Fruit fly (Drosophila melanogaster): ENCODE results near the gene CG13625.

The CG13625 gene

DNA sequence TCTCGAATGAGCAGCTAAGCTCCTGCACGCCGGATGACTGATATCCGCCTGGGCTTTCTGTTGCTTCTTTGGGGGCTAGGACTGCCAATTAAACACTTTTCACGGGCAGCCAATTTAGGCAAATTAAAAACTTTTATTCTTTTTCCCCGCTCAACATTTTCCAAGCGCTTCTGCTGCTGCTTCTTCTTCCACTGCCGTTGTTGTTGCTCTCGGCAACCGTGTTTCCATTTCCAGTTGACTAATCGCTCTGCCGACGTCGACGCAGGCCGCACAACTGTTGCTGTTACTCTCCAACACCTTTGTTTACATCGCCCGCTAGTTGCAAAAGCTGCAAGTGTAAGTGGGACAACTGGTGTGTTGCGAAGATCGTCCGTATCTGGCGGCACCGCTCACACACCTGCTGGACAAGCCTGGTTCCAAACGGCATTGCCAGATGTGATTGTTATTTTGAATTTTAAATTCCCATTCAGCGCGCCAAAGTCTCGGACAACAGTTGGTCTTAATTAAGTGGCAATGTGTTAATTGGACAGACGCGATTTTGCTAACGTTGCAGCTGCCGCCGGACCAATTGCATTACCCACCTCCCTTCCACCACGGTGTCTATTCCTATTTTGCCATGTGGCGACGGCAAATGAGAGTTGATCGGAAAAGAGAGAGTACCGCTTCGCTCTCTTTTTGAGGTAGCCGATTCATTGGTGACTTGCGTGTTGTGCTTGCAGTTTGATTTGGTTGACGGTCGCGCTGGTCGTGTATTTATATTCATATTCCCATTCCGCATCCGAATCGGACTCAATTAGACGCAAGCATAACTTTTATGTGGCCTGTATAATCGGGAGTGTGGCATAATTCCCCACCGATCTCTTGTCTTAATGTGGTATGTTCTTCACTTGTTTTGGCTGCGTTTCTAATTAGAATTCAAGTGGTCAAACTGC is 45.2 kb upstream of the CG13625 start, which contains the start of gene Wsck (continued):
- TF ChIP-seq Lhr (GFP tag; optimal IDR thresholded peaks at IDR 0.05), result no peak
- no peak for TF ChIP-seq Nf-YC (tag; optimal IDR thresholded peaks at IDR 0.05)
- no peak for TF ChIP-seq Fer3 (tag; optimal IDR thresholded peaks at IDR 0.05)
- TF ChIP-seq lab (GFP tag; optimal IDR thresholded peaks at IDR 0.05), result no peak
- peak; percentile 21 for TF ChIP-seq ac (GFP tag; optimal IDR thresholded peaks at IDR 0.05)
- TF ChIP-seq nerfin-1 (tag; optimal IDR thresholded peaks at IDR 0.05), result no peak
- TF ChIP-seq CG2889 (GFP tag; IDR thresholded peaks at IDR 0.05), result no peak
- TF ChIP-seq peb (GFP tag; IDR thresholded peaks at IDR 0.05), result no peak
- TF ChIP-seq CG14667 (GFP tag; IDR thresholded peaks at IDR 0.05), result no peak
- TF ChIP-seq chif (GFP tag; optimal IDR thresholded peaks at IDR 0.05), result no peak
- TF ChIP-seq CG8944 (GFP tag; optimal IDR thresholded peaks at IDR 0.05), result no peak
- TF ChIP-seq klu (GFP tag; IDR thresholded peaks at IDR 0.05), result no peak
- TF ChIP-seq gsb-n (tag; optimal IDR thresholded peaks at IDR 0.05), result no peak
- TF ChIP-seq pzg (GFP tag; optimal IDR thresholded peaks at IDR 0.05), result peak; percentile 45
- TF ChIP-seq prd (optimal IDR thresholded peaks at IDR 0.05), result no peak
- no peak for TF ChIP-seq prd (GFP tag; IDR thresholded peaks at IDR 0.05)
- peak; percentile 38 for TF ChIP-seq caup (GFP tag; optimal IDR thresholded peaks at IDR 0.05; ENCODE audit: severe bottlenecking)
- 0 out of 2 replicates have a peak, but pooled peaks have one; percentile 9 for TF ChIP-seq NFAT (GFP tag; IDR thresholded peaks at IDR 0.05)
- TF ChIP-seq Dll (GFP tag; IDR thresholded peaks at IDR 0.05; ENCODE audit: partially characterized antibody), result 0 out of 4 replicates have a peak, but pooled peaks have one; percentile 28
- peak; percentile 40 for TF ChIP-seq CG2116 (GFP tag; optimal IDR thresholded peaks at IDR 0.05)
- TF ChIP-seq CG4424 (GFP tag; optimal IDR thresholded peaks at IDR 0.05), result no peak
- no peak for TF ChIP-seq jing (GFP tag; optimal IDR thresholded peaks at IDR 0.05)
- no peak for TF ChIP-seq NK7.1 (GFP tag; optimal IDR thresholded peaks at IDR 0.05)
- TF ChIP-seq dati (GFP tag; IDR thresholded peaks at IDR 0.05), result no peak
- TF ChIP-seq gsb (GFP tag; IDR thresholded peaks at IDR 0.05), result no peak
- no peak for TF ChIP-seq repo (GFP tag; optimal IDR thresholded peaks at IDR 0.05)
- no peak for TF ChIP-seq CG1792 (GFP tag; optimal IDR thresholded peaks at IDR 0.05)
- TF ChIP-seq CG13287 (GFP tag; IDR thresholded peaks at IDR 0.05; ENCODE audit: partially characterized antibody), result peak; percentile 36; the same call in 1 of the 2 replicates
- TF ChIP-seq toy (GFP tag; IDR thresholded peaks at IDR 0.05), result no peak
- TF ChIP-seq her (GFP tag; optimal IDR thresholded peaks at IDR 0.05), result peak; percentile 33
- peak; percentile 74 for TF ChIP-seq CHES-1-like (GFP tag; optimal IDR thresholded peaks at IDR 0.05)
- TF ChIP-seq Stat92E (GFP tag; optimal IDR thresholded peaks at IDR 0.05), result peak in 1 of 3 experiments; percentile 65
- TF ChIP-seq Hr51 (GFP tag; optimal IDR thresholded peaks at IDR 0.05), result no peak
- no peak for TF ChIP-seq CG3995 (GFP tag; optimal IDR thresholded peaks at IDR 0.05)
- TF ChIP-seq danr (GFP tag; IDR thresholded peaks at IDR 0.05), result no peak
- TF ChIP-seq CG10321 (GFP tag; IDR thresholded peaks at IDR 0.05), result peak; percentile 99
- TF ChIP-seq trh (GFP tag; optimal IDR thresholded peaks at IDR 0.05), result no peak
- TF ChIP-seq phol (tag; optimal IDR thresholded peaks at IDR 0.05), result no peak
- no peak for TF ChIP-seq CG3726 (GFP tag; IDR thresholded peaks at IDR 0.05)
- no peak for TF ChIP-seq CG32532 (GFP tag; IDR thresholded peaks at IDR 0.05)
- TF ChIP-seq Abd-B (GFP tag; optimal IDR thresholded peaks at IDR 0.05), result no peak
- TF ChIP-seq Bgb (GFP tag; IDR thresholded peaks at IDR 0.05; ENCODE audit: partially characterized antibody), result no peak; the same call in 1 of the 2 replicates
- peak; percentile 90 for TF ChIP-seq CG4360 (GFP tag; IDR thresholded peaks at IDR 0.05)
- TF ChIP-seq maf-S (GFP tag; optimal IDR thresholded peaks at IDR 0.05), result no peak
- TF ChIP-seq CG8924 (tag; optimal IDR thresholded peaks at IDR 0.05), result peak; percentile 30
- TF ChIP-seq Bteb2 (GFP tag; optimal IDR thresholded peaks at IDR 0.05), result no peak
- no peak for TF ChIP-seq CG18619 (GFP tag; optimal IDR thresholded peaks at IDR 0.05)
- peak; percentile 40; the same call in 1 of the 2 replicates for TF ChIP-seq nerfin-2 (GFP tag; IDR thresholded peaks at IDR 0.05; ENCODE audit: partially characterized antibody)

All from whole organism, embryonic.